Worm (Caenorhabditis elegans): Measurements from ENCODE around the gene clec-65.

Gene clec-65

DNA sequence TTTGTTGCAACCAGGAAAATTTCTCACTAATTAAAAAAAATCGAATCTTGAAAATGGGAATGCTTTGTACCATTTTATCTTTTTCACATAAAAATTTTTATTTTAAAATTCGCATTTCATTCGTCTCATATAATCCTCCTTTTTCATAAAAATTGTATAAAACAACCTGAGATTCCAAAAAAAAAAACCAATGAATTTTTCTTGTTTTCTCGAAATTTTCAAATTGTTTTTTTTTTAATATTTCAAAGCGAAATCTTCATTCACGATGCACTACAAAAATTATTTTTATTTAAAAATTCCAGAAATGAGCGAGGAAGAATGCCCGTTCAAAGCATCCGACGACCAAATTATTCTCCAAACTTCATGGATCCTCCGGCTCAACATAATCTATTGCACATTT is 16.2 kb upstream of the clec-65 start, which contains the start of gene sra-14:
TSS of gene sra-14 (plus strand) at position 301 of the 400 bp plus-strand sequence.
- TF ChIP-seq pes-1 (GFP tag; IDR thresholded peaks at IDR 0.05) (no peak), ceh-36 (tag; optimal IDR thresholded peaks at IDR 0.05) (no peak)

DNA sequence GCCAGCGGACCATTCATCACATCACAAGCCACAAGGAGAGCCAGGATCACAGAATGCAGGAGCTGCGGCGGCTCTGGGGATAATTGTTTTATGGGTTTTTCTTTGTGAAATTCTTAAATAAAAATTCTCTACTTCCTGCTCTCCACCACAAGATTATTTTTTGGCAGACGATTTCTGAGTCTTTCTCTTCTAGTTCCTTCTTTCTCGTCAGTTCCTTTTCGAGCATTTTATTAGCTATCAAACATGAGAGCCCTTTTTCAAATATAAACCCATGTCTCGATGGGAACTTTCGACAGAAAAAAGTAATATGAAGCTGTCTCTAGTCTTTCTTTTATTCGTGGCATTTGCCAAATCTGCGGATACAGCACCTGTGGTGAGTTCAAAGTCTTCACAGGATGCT is 12.7 kb upstream of the clec-65 start, which contains the start of gene F35C5.3:
TSS of gene F35C5.3 (plus strand) at position 301 of the 400 bp plus-strand sequence.
- no peak for TF ChIP-seq tra-4 (tag; optimal IDR thresholded peaks at IDR 0.05)
- no peak for TF ChIP-seq hmg-4 (GFP tag; optimal IDR thresholded peaks at IDR 0.05)
- TF ChIP-seq hmbx-1 (tag; optimal IDR thresholded peaks at IDR 0.05): no peak

DNA sequence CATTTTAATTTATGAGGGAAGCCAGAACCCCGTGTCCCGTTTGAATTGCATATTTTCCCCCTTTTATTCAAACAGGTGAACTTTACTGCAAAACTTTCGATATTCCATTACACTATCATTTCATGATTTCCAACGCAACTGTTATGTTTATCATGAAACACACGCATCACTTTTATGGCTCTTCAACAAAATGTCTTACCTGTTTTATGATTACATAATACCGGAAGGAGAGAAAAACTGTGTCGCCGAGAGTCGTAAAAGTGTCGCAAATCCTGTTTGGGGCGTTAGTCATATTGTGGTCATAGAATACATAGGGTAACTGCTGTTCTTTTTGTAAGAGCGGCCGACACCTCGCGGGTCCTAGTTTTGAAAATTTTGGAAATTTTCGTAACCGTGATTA is 8.7 kb upstream of the clec-65 start:
- TF ChIP-seq scrt-1 (GFP tag; IDR thresholded peaks at IDR 0.05) (no peak), pes-1 (GFP tag; IDR thresholded peaks at IDR 0.05) (no peak), ets-7 (tag; optimal IDR thresholded peaks at IDR 0.05) (no peak), flt-1 (GFP tag; IDR thresholded peaks at IDR 0.05) (no peak), B0310.2 (tag; optimal IDR thresholded peaks at IDR 0.05) (no peak), hmbx-1 (tag; optimal IDR thresholded peaks at IDR 0.05) (no peak), ceh-13 (GFP tag; optimal IDR thresholded peaks at IDR 0.05) (no peak), ceh-36 (tag; optimal IDR thresholded peaks at IDR 0.05) (no peak), hnd-1 (tag; optimal IDR thresholded peaks at IDR 0.05) (no peak), hmg-4 (GFP tag; optimal IDR thresholded peaks at IDR 0.05) (no peak), tra-4 (tag; optimal IDR thresholded peaks at IDR 0.05) (no peak), aly-1 (tag; optimal IDR thresholded peaks at IDR 0.05) (no peak)

DNA sequence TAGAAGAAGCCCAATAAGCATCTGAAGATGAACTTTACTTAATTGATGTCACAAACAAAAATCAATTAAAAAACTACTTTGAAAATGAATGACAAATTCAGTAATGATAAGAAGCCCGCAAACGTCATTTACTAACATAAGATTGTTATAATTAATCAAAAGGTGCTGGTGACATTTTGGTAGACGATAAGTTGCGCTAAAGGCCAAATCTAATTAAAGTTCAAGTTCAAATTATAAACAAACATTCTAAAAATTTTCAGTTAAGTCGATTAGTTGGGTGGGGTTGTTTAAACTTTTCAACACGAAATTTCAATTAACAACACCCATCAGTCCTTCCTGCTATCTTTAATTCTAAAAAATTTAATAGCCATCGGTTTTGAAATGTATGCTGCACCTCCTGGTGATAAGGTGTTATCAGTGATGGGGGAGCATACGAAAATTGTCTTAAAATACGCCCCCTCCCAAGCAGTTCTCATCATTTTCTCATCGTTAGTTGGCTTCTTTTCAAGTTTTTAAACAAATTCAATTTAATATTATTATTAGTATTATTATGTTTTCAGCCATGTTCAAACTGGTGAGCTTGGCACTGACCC is 6.0 kb upstream of the clec-65 start, which contains the start of the genes clec-62 and clec-63:
TSS of gene clec-62 (minus strand) at position 51 of the 593 bp plus-strand sequence.
TSS of gene clec-63 (plus strand) at position 561 of the 593 bp plus-strand sequence.
- TF ChIP-seq hmg-4 (GFP tag; optimal IDR thresholded peaks at IDR 0.05) (no peak), ceh-36 (tag; optimal IDR thresholded peaks at IDR 0.05) (no peak), flt-1 (GFP tag; IDR thresholded peaks at IDR 0.05) (no peak), ets-7 (tag; optimal IDR thresholded peaks at IDR 0.05) (no peak), hnd-1 (tag; optimal IDR thresholded peaks at IDR 0.05) (no peak), scrt-1 (GFP tag; IDR thresholded peaks at IDR 0.05) (no peak), tbx-11 (GFP tag; IDR thresholded peaks at IDR 0.05) (no peak), F13C5.2 (tag; optimal IDR thresholded peaks at IDR 0.05) (no peak), pes-1 (GFP tag; IDR thresholded peaks at IDR 0.05) (no peak)

DNA sequence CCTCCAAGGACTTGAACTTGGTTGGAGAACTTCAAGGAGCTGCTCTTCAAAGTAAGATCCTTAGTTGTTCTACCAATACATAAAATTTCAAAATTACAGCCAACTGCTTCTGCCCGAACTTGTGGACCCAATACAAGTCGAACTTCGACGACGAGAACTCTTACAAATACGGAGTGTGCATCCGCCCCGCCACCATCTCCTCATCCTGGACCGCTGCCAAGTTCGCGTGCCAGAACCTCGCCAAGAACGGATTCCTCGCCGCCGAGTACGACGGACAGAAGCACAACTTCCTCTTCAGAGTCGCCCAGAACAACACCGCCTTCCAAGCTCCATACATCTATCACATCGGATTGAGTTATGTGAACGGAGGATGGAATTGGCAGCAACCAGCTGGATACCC is 4.5 kb upstream of the clec-65 start:
- TF ChIP-seq hnd-1 (tag; optimal IDR thresholded peaks at IDR 0.05): no peak
- no peak for TF ChIP-seq ama-1 (optimal IDR thresholded peaks at IDR 0.05)
- TF ChIP-seq F13C5.2 (tag; optimal IDR thresholded peaks at IDR 0.05): no peak
- TF ChIP-seq tra-4 (tag; optimal IDR thresholded peaks at IDR 0.05): no peak
- TF ChIP-seq scrt-1 (GFP tag; IDR thresholded peaks at IDR 0.05): no peak
- no peak for TF ChIP-seq hmg-4 (GFP tag; optimal IDR thresholded peaks at IDR 0.05)

DNA sequence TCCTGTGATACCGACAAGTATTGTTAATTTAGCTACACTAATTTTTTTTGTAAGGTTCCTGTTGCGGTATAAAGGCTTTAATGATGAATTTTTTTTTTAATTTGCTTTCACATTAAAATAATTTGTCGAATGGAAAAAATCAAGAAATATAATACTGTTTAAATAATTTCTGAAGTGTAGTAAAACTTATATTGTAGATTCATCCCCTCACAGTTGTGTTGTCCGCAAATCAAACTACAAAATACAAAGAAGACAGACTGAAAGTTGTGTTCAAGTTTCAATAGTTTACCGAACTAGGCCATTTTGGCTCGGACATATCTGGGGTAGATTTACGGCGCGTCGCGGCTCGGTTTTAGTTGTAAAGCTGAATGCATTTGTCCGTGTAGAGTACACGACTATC is 3.8 kb upstream of the clec-65 start:
- TF ChIP-seq sea-1 (GFP tag; conservative IDR thresholded peaks at IDR 0.05): no peak
- TF ChIP-seq aly-1 (tag; optimal IDR thresholded peaks at IDR 0.05): no peak
- no peak for TF ChIP-seq ceh-36 (tag; optimal IDR thresholded peaks at IDR 0.05)
- TF ChIP-seq tbx-37 (GFP tag; conservative IDR thresholded peaks at IDR 0.05): no peak
- no peak for TF ChIP-seq ama-1 (optimal IDR thresholded peaks at IDR 0.05)
- TF ChIP-seq tra-4 (tag; optimal IDR thresholded peaks at IDR 0.05): no peak
- TF ChIP-seq hnd-1 (tag; optimal IDR thresholded peaks at IDR 0.05): no peak
- no peak for TF ChIP-seq tbx-11 (GFP tag; IDR thresholded peaks at IDR 0.05)
- TF ChIP-seq flt-1 (GFP tag; IDR thresholded peaks at IDR 0.05): no peak
- TF ChIP-seq ceh-13 (GFP tag; optimal IDR thresholded peaks at IDR 0.05): no peak

DNA sequence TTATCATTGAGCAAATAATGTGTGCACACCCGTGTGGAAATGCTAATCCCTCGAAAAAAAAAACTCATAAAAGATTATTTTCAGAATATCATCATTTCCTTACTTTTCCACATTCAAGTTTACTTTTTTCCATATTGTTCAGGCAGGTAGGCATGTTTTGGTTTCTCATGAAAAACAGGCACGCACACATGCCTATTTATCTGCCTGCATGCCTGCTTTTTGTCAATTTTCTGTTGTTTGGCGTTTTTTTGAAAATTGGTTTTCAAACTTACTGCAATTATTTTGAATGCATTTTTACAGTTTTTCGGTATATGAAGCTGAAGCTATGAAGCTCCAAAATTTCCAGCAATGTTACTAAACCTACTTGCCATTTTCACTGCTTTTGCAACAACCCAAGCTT is 3.2 kb upstream of the clec-65 start, which contains the start of gene clec-64:
TSS of gene clec-64 (plus strand) at position 301 of the 400 bp plus-strand sequence.
- TF ChIP-seq tra-4 (tag; optimal IDR thresholded peaks at IDR 0.05) (no peak), hmbx-1 (tag; optimal IDR thresholded peaks at IDR 0.05) (no peak), ama-1 (optimal IDR thresholded peaks at IDR 0.05) (no peak), hnd-1 (tag; optimal IDR thresholded peaks at IDR 0.05) (no peak)

DNA sequence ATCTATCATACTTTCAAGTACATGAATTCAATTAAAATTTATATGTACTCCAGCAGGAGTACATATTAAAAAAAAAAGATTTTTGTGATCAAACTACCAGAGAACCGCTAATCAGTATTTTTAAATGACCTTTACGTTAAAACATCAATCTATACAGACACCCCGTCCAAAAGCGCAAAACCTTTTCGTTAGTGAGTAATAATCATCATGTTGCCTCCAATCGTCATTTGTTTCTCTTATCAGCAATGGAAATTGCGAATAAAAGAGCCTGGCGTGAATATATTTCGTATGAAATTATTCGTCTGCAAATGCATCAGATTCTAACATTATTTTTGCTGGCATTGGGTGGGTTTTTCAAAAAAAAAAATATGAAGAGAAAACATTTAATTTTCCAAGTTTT is 3.0 kb downstream of the clec-65 start, which contains the start of gene clec-66:
TSS of gene clec-66 (plus strand) at position 225 of the 400 bp plus-strand sequence.
- TF ChIP-seq ets-7 (tag; optimal IDR thresholded peaks at IDR 0.05) (no peak), tra-4 (tag; optimal IDR thresholded peaks at IDR 0.05) (no peak), tbx-11 (GFP tag; IDR thresholded peaks at IDR 0.05) (no peak), sea-1 (GFP tag; conservative IDR thresholded peaks at IDR 0.05) (no peak), pes-1 (GFP tag; IDR thresholded peaks at IDR 0.05) (no peak), ceh-36 (tag; optimal IDR thresholded peaks at IDR 0.05) (no peak), aly-1 (tag; optimal IDR thresholded peaks at IDR 0.05) (no peak), F13C5.2 (tag; optimal IDR thresholded peaks at IDR 0.05) (no peak), B0310.2 (tag; optimal IDR thresholded peaks at IDR 0.05) (no peak), tbx-37 (GFP tag; conservative IDR thresholded peaks at IDR 0.05) (no peak), hnd-1 (tag; optimal IDR thresholded peaks at IDR 0.05) (no peak)

DNA sequence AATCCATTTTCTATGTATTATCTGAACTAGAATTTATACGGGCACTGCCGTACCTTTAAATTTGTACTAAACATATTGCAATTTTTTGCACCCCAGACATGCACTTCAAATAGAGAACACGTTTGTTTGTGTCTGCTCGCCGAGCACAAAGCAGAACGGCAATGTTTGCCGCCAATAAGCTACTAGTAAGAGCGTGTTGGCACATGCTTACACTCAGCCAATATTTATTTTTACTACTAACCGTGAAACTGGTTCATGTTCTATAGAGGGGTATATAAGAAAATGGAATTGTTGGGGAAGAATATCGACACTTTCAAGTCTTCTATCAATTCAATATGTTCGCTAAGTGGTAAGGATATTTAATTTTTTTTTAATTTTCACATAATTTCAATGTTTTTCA is 5.9 kb downstream of the clec-65 start, which contains the start of gene nspb-11:
TSS of gene nspb-11 (plus strand) at position 301 of the 400 bp plus-strand sequence.
- TF ChIP-seq aly-1 (tag; optimal IDR thresholded peaks at IDR 0.05) (no peak), ama-1 (optimal IDR thresholded peaks at IDR 0.05) (no peak), hmbx-1 (tag; optimal IDR thresholded peaks at IDR 0.05) (no peak), B0310.2 (tag; optimal IDR thresholded peaks at IDR 0.05) (no peak), flt-1 (GFP tag; IDR thresholded peaks at IDR 0.05) (no peak)
